Worm (Caenorhabditis elegans): ENCODE results near the gene bigr-1.

bigr-1 gene

DNA sequence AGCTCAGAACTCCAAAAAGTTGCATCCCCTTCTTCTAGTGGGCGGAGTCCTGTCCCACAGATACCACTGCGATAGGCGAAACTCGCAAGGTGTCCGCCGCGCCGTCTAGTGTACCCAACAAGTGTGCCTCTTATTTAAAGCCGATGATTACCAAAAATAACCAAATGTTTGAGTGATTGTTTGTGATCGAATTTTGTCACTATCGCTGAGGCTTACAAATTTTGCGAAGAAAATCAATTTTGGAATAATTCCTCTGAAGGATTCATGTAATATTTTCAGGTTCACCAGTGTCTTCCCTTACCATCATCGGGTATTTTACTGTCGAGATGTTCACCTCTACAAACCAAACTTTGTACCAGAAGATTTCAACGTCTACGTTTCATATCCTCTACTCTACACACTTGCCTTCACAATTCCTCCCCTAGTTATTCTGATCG, 42.6 kb downstream of the bigr-1 start (continued):
- TF ChIP-seq ztf-18 (tag; optimal IDR thresholded peaks at IDR 0.05) (peak; percentile 66), Y67H2A.10 (GFP tag; conservative IDR thresholded peaks at IDR 0.05) (no peak), C17E4.6 (GFP tag; IDR thresholded peaks at IDR 0.05) (peak; percentile 71; the same call in 1 of the 2 replicates), ztf-3 (GFP tag; optimal IDR thresholded peaks at IDR 0.05) (no peak), ztf-26 (tag; optimal IDR thresholded peaks at IDR 0.05) (no peak), snpc-1.1 (tag; optimal IDR thresholded peaks at IDR 0.05; ENCODE audit: insufficient read depth) (peak; percentile 99), attf-3 (GFP tag; conservative IDR thresholded peaks at IDR 0.05) (peak; percentile 62), B0336.3 (GFP tag; IDR thresholded peaks at IDR 0.05) (peak; percentile 96), egl-44 (GFP tag; IDR thresholded peaks at IDR 0.05) (0 out of 2 replicates have a peak, but pooled peaks have one; percentile 20), cebp-2 (GFP tag; IDR thresholded peaks at IDR 0.05) (no peak), lin-26 (GFP tag; IDR thresholded peaks at IDR 0.05) (peak; percentile 64; the same call in 1 of the 2 replicates), D2030.7 (GFP tag; IDR thresholded peaks at IDR 0.05) (peak; percentile 94), mcd-1 (GFP tag; IDR thresholded peaks at IDR 0.05) (peak; percentile 88), fkh-3 (tag; optimal IDR thresholded peaks at IDR 0.05) (no peak), madf-3 (GFP tag; IDR thresholded peaks at IDR 0.05) (peak; percentile 76; the same call in 1 of the 2 replicates), hsf-1 (GFP tag; IDR thresholded peaks at IDR 0.05) (peak; percentile 52), sea-2 (GFP tag; IDR thresholded peaks at IDR 0.05) (no peak), Y53F4B.3 (GFP tag; IDR thresholded peaks at IDR 0.05) (no peak), madf-6 (GFP tag; IDR thresholded peaks at IDR 0.05) (peak; percentile 97), nhr-120 (GFP tag; IDR thresholded peaks at IDR 0.05) (peak; percentile 81; the same call in 1 of the 2 replicates), F49E8.2 (tag; optimal IDR thresholded peaks at IDR 0.05; ENCODE audit: insufficient read depth) (peak; percentile 88), tlf-1 (GFP tag; optimal IDR thresholded peaks at IDR 0.05) (peak; percentile 66), rpc-1 (optimal IDR thresholded peaks at IDR 0.05) (no peak), rpc-1 (tag; optimal IDR thresholded peaks at IDR 0.05) (peak; percentile 24), lin-35 (GFP tag; optimal IDR thresholded peaks at IDR 0.05) (peak in 1 of 3 experiments; percentile 49), rcor-1 (GFP tag; IDR thresholded peaks at IDR 0.05) (peak; percentile 91), ceh-79 (tag; optimal IDR thresholded peaks at IDR 0.05) (no peak), bed-1 (GFP tag; IDR thresholded peaks at IDR 0.05) (no peak), gei-17 (GFP tag; optimal IDR thresholded peaks at IDR 0.05) (peak; percentile 78), zim-3 (tag; optimal IDR thresholded peaks at IDR 0.05) (no peak), dox-1 (GFP tag; IDR thresholded peaks at IDR 0.05) (peak; percentile 94), tbx-9 (tag; optimal IDR thresholded peaks at IDR 0.05; ENCODE audit: borderline replicate concordance) (peak; percentile 11), lin-40 (tag; optimal IDR thresholded peaks at IDR 0.05) (peak; percentile 81), Y53G8AR.9 (GFP tag; conservative IDR thresholded peaks at IDR 0.05) (no peak; the same call in 1 of the 2 replicates), Y79H2A.3 (GFP tag; conservative IDR thresholded peaks at IDR 0.05) (0 out of 2 replicates have a peak, but pooled peaks have one; percentile 67), ztf-22 (GFP tag; optimal IDR thresholded peaks at IDR 0.05) (no peak), B0261.1 (tag; optimal IDR thresholded peaks at IDR 0.05) (peak; percentile 33), K12H6.12 (tag; optimal IDR thresholded peaks at IDR 0.05) (peak; percentile 38), hrde-1 (tag; optimal IDR thresholded peaks at IDR 0.05; ENCODE audit: borderline replicate concordance) (peak; percentile 32), F55B11.4 (tag; optimal IDR thresholded peaks at IDR 0.05; ENCODE audit: borderline replicate concordance, insufficient read depth) (no peak), ztf-6 (GFP tag; IDR thresholded peaks at IDR 0.05) (0 out of 2 replicates have a peak, but pooled peaks have one; percentile 13), attf-5 (GFP tag; optimal IDR thresholded peaks at IDR 0.05) (peak; percentile 40), lir-1 (GFP tag; conservative IDR thresholded peaks at IDR 0.05) (0 out of 2 replicates have a peak, but pooled peaks have one; percentile 39), tbp1 (GFP tag; optimal IDR thresholded peaks at IDR 0.05) (peak; percentile 82), atf-7 (tag; optimal IDR thresholded peaks at IDR 0.05) (peak; percentile 54), hlh-12 (tag; optimal IDR thresholded peaks at IDR 0.05) (no peak), lsl-1 (GFP tag; optimal IDR thresholded peaks at IDR 0.05) (peak; percentile 92), hlh-26 (GFP tag; conservative IDR thresholded peaks at IDR 0.05) (no peak)

Data from whole organism, young adult.